Worm (Caenorhabditis elegans) whole organism, late embryonic: ENCODE data around the gene H25K10.1.

Source experiments
- ama-1 ChIP-seq: fragments of 150-350 bp; optimal IDR thresholded peaks from 2 replicates; lab custom pipeline; 2014
- ceh-22 ChIP-seq: sonication (generic microtip); optimal IDR thresholded peaks from 2 replicates; lab custom pipeline; 2017; ENCODE audit warnings: missing biosample characterization, missing genetic modification characterization
- dve-1 ChIP-seq: sonication (generic microtip); optimal IDR thresholded peaks from 2 replicates; lab custom pipeline; 2017; ENCODE audit warnings: antibody characterized with exemption, mild to moderate bottlenecking, missing genetic modification characterization, missing compliant biosample characterization
- fax-1 ChIP-seq: sonication (generic microtip); optimal IDR thresholded peaks from 2 replicates; lab custom pipeline; 2016; ENCODE audit warnings: missing genotype, missing genetic modification characterization, missing compliant biosample characterization
- pha-4 ChIP-seq: fragments of 150-350 bp; optimal IDR thresholded peaks from 2 replicates; lab custom pipeline; 2018; ENCODE audit warnings: missing biosample characterization, missing genetic modification reagents, missing genetic modification characterization
- ref-2 ChIP-seq: sonication (generic microtip); optimal IDR thresholded peaks from 2 replicates; lab custom pipeline; 2016; ENCODE audit warnings: missing genetic modification characterization, missing compliant biosample characterization
- sdc-2 ChIP-seq: sonication (generic microtip); optimal IDR thresholded peaks from 2 replicates; lab custom pipeline; 2016; ENCODE audit warnings: missing genotype, missing genetic modification characterization, missing compliant biosample characterization
- sox-4 ChIP-seq: sonication (generic microtip); optimal IDR thresholded peaks from 2 replicates; lab custom pipeline; 2017; ENCODE audit warnings: mild to moderate bottlenecking, missing genetic modification characterization, inconsistent platforms, missing compliant biosample characterization

- TF ChIP-seq pha-4 (tag; lab: Kevin White, UChicago) (no peak), sox-4 (no peak), fax-1 (tag; lab: Kevin White, UChicago) (no peak), ama-1 (no peak), dve-1 (tag; lab: Kevin White, UChicago) (no peak), ceh-22 (no peak), ref-2 (tag; lab: Kevin White, UChicago) (no peak), sdc-2 (tag; lab: Kevin White, UChicago) (no peak)
Observed at ce11 chrIV:16221559-16221958, 19.4 kb downstream of the H25K10.1 start, which contains the start of gene srv-11.
